Worm (Caenorhabditis elegans) whole organism, midembryonic: Measurements from ENCODE around the gene pah-1.

Source experiments
- T22C8.4 ChIP-seq: fragments of 200-800 bp; sonication (Bioruptor generic); IDR thresholded peaks from 2 replicates; pipeline ENCODE4 v1.3.6; 2022; ENCODE audit warnings: missing genetic modification characterization, missing compliant biosample characterization
- cog-1 ChIP-seq: sonication (generic microtip); optimal IDR thresholded peaks from 2 replicates; lab custom pipeline; 2016; ENCODE audit warnings: missing genetic modification characterization, missing compliant biosample characterization
- flt-1 ChIP-seq: fragments of 200-800 bp; sonication (Bioruptor generic); IDR thresholded peaks from 2 replicates; pipeline ENCODE4 v1.3.6; 2022; ENCODE audit warnings: missing genetic modification characterization, missing compliant biosample characterization
- klf-2 ChIP-seq: fragments of 200-800 bp; sonication (Bioruptor generic); conservative IDR thresholded peaks from 2 replicates; pipeline ENCODE4 v1.3.6; 2022; ENCODE audit warnings: missing genetic modification reagents, missing genetic modification characterization, missing compliant biosample characterization
- med-1 ChIP-seq: sonication (generic microtip); optimal IDR thresholded peaks from 2 replicates; lab custom pipeline; 2017; ENCODE audit warnings: missing genetic modification characterization, mild to moderate bottlenecking, missing compliant biosample characterization, antibody characterized with exemption, missing genetic modification reagents; ENCODE audit not compliant: insufficient read depth
- ref-1 ChIP-seq: fragments of 200-800 bp; sonication (Bioruptor generic); conservative IDR thresholded peaks from 2 replicates; pipeline ENCODE4 v1.3.6; 2022; ENCODE audit warnings: missing genetic modification reagents, missing genetic modification characterization, missing compliant biosample characterization
- tab-1 ChIP-seq: fragments of 200-800 bp; sonication (Bioruptor generic); IDR thresholded peaks from 2 replicates; pipeline ENCODE4 v1.3.6; 2022; ENCODE audit warnings: missing genetic modification characterization, missing compliant biosample characterization
- ztf-23 ChIP-seq: fragments of 200-800 bp; sonication (Bioruptor generic); IDR thresholded peaks from 2 replicates; pipeline ENCODE4 v1.3.6; 2022; ENCODE audit warnings: missing genetic modification reagents, missing genetic modification characterization, missing compliant biosample characterization
- ztf-29 ChIP-seq: fragments of 200-800 bp; sonication (Bioruptor generic); IDR thresholded peaks from 2 replicates; pipeline ENCODE4 v1.3.6; 2022; ENCODE audit warnings: missing genetic modification reagents, missing genetic modification characterization, missing compliant biosample characterization

DNA sequence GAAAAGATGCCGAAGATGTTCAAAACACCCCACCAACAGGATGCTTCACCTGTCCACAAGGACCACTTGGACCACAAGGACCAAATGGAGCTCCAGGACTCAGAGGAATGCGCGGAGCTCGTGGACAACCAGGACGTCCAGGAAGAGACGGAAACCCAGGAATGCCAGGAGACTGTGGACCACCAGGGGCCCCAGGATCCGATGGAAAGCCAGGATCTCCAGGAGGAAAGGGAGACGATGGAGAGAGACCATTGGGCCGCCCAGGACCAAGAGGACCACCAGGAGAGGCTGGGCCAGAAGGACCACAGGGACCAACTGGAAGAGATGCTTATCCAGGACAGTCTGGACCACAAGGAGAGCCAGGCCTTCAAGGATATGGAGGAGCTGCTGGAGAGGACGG is 33.2 kb downstream of the pah-1 start:
- no peak for TF ChIP-seq tab-1
- no peak for TF ChIP-seq ref-1 (GFP tag; lab: Robert Waterston, UW)
- TF ChIP-seq flt-1, result no peak
- TF ChIP-seq med-1 (GFP tag; lab: Kevin White, UChicago), result no peak
- no peak for TF ChIP-seq cog-1
- TF ChIP-seq ztf-29 (GFP tag; lab: Robert Waterston, UW), result no peak
- no peak for TF ChIP-seq ztf-23 (GFP tag; lab: Robert Waterston, UW)
- no peak for TF ChIP-seq T22C8.4 (GFP tag; lab: Robert Waterston, UW)
- no peak for TF ChIP-seq klf-2 (GFP tag; lab: Robert Waterston, UW)
